In genomic region chr3L:3382489-3382879, dm6 we compare ENCODE assay signal across 1 fruit fly cellular context.
TF ChIP-seq lines count a peak whose summit lies in the region.

No protein-coding gene starts in this region.

TF ChIP-seq in whole organism, embryonic, 481 proteins besides CTCF, POLR2A, EP300 and RAD21 (continued from another document and continues in another):
- TF ChIP-seq CG30403 (GFP tag; optimal IDR thresholded peaks at IDR 0.05; lab: Kevin White, UChicago) (peak; percentile 84), fd96Cb (tag; optimal IDR thresholded peaks at IDR 0.05; lab: Kevin White, UChicago) (peak; percentile 84), H2.0 (GFP tag; IDR thresholded peaks at IDR 0.05; lab: Robert Waterston, UW) (peak; percentile 86), unpg (GFP tag; optimal IDR thresholded peaks at IDR 0.05; lab: Kevin White, UChicago) (peak; percentile 91), emc (GFP tag; optimal IDR thresholded peaks at IDR 0.05; lab: Kevin White, UChicago) (peak; percentile 41), mld (GFP tag; IDR thresholded peaks at IDR 0.05; lab: Robert Waterston, UW; ENCODE audit: partially characterized antibody) (no peak), CrebB (tag; optimal IDR thresholded peaks at IDR 0.05; lab: Kevin White, UChicago) (peak; percentile 88), CG2199 (GFP tag; IDR thresholded peaks at IDR 0.05; lab: Robert Waterston, UW) (0 out of 3 replicates have a peak, but pooled peaks have one; percentile 57), grn (GFP tag; optimal IDR thresholded peaks at IDR 0.05; lab: Kevin White, UChicago) (peak; percentile 11), CG7839 (tag; optimal IDR thresholded peaks at IDR 0.05; lab: Kevin White, UChicago) (peak; percentile 92), CG12659 (GFP tag; optimal IDR thresholded peaks at IDR 0.05; lab: Kevin White, UChicago) (peak; percentile 78), Hmr (GFP tag; optimal IDR thresholded peaks at IDR 0.05; lab: Kevin White, UChicago) (peak; percentile 85), Sin3A (optimal IDR thresholded peaks at IDR 0.05; lab: Kevin White, UChicago) (no peak), CG3838 (GFP tag; optimal IDR thresholded peaks at IDR 0.05; lab: Kevin White, UChicago) (peak; percentile 24), psq (GFP tag; optimal IDR thresholded peaks at IDR 0.05; lab: Kevin White, UChicago) (peak; percentile 41), gcm2 (GFP tag; optimal IDR thresholded peaks at IDR 0.05; lab: Kevin White, UChicago) (peak; percentile 56), CG11696 (GFP tag; IDR thresholded peaks at IDR 0.05; lab: Robert Waterston, UW) (peak; percentile 57), maf-S (GFP tag; optimal IDR thresholded peaks at IDR 0.05; lab: Kevin White, UChicago) (peak; percentile 76), Taf1 (GFP tag; IDR thresholded peaks at IDR 0.05; lab: Robert Waterston, UW) (peak; percentile 87), dpn (GFP tag; optimal IDR thresholded peaks at IDR 0.05; lab: Kevin White, UChicago) (peak; percentile 76 to 80), CG17612 (GFP tag; IDR thresholded peaks at IDR 0.05; lab: Robert Waterston, UW) (peak; percentile 64), Rx (GFP tag; IDR thresholded peaks at IDR 0.05; lab: Robert Waterston, UW) (peak; percentile 79), Nf-YA (GFP tag; IDR thresholded peaks at IDR 0.05; lab: Robert Waterston, UW) (peak; percentile 81), shn (GFP tag; optimal IDR thresholded peaks at IDR 0.05; lab: Kevin White, UChicago) (peak; percentile 8), CG4617 (GFP tag; optimal IDR thresholded peaks at IDR 0.05; lab: Kevin White, UChicago; ENCODE audit: borderline replicate concordance) (peak; percentile 40), CG14667 (GFP tag; IDR thresholded peaks at IDR 0.05; lab: Robert Waterston, UW) (peak; percentile 74), CG15011 (GFP tag; optimal IDR thresholded peaks at IDR 0.05; lab: Kevin White, UChicago) (peak; percentile 73), sens-2 (GFP tag; IDR thresholded peaks at IDR 0.05; lab: Robert Waterston, UW) (peak; percentile 83), CG31365 (tag; optimal IDR thresholded peaks at IDR 0.05; lab: Kevin White, UChicago) (peak; percentile 65), CG10366 (GFP tag; IDR thresholded peaks at IDR 0.05; lab: Robert Waterston, UW) (peak; percentile 83), Scr (GFP tag; IDR thresholded peaks at IDR 0.05; lab: Robert Waterston, UW; ENCODE audit: partially characterized antibody) (no peak), CG12769 (tag; optimal IDR thresholded peaks at IDR 0.05; lab: Kevin White, UChicago) (peak; percentile 92), CG4854 (GFP tag; optimal IDR thresholded peaks at IDR 0.05; lab: Kevin White, UChicago) (peak; percentile 86), Sry-β (GFP tag; optimal IDR thresholded peaks at IDR 0.05; lab: Kevin White, UChicago) (peak; percentile 24), Dek (tag; optimal IDR thresholded peaks at IDR 0.05; lab: Kevin White, UChicago) (peak; percentile 83), Meics (GFP tag; optimal IDR thresholded peaks at IDR 0.05; lab: Kevin White, UChicago) (peak; percentile 85), CG17385 (GFP tag; optimal IDR thresholded peaks at IDR 0.05; lab: Kevin White, UChicago) (peak; percentile 82), CG7987 (GFP tag; optimal IDR thresholded peaks at IDR 0.05; lab: Kevin White, UChicago) (peak; percentile 62), CG14965 (GFP tag; optimal IDR thresholded peaks at IDR 0.05; lab: Kevin White, UChicago; ENCODE audit: borderline replicate concordance) (peak; percentile 33), HLH4C (GFP tag; IDR thresholded peaks at IDR 0.05; lab: Robert Waterston, UW; ENCODE audit: partially characterized antibody) (no peak), Bteb2 (GFP tag; optimal IDR thresholded peaks at IDR 0.05; lab: Kevin White, UChicago) (peak; percentile 78), crol (GFP tag; IDR thresholded peaks at IDR 0.05; lab: Robert Waterston, UW) (no peak), CG18476 (GFP tag; optimal IDR thresholded peaks at IDR 0.05; lab: Kevin White, UChicago) (peak; percentile 86), tx (GFP tag; optimal IDR thresholded peaks at IDR 0.05; lab: Kevin White, UChicago) (peak; percentile 63), eyg (GFP tag; optimal IDR thresholded peaks at IDR 0.05; lab: Kevin White, UChicago) (peak; percentile 65), ssp (GFP tag; IDR thresholded peaks at IDR 0.05; lab: Robert Waterston, UW) (peak; percentile 69), fd3F (GFP tag; optimal IDR thresholded peaks at IDR 0.05; lab: Kevin White, UChicago) (peak; percentile 84), D (optimal IDR thresholded peaks at IDR 0.05; lab: Kevin White, UChicago) (no peak), D (GFP tag; optimal IDR thresholded peaks at IDR 0.05; lab: Kevin White, UChicago) (peak; percentile 79), GATAe (GFP tag; conservative IDR thresholded peaks at IDR 0.05; lab: Robert Waterston, UW) (0 out of 2 replicates have a peak, but pooled peaks have one; percentile 21), CG9437 (GFP tag; optimal IDR thresholded peaks at IDR 0.05; lab: Kevin White, UChicago) (peak; percentile 69), tgo (GFP tag; IDR thresholded peaks at IDR 0.05; lab: Robert Waterston, UW) (peak; percentile 86), CG18764 (GFP tag; optimal IDR thresholded peaks at IDR 0.05; lab: Kevin White, UChicago) (peak; percentile 79), NFAT (GFP tag; IDR thresholded peaks at IDR 0.05; lab: Robert Waterston, UW) (peak; percentile 79), CG32767 (GFP tag; IDR thresholded peaks at IDR 0.05; lab: Robert Waterston, UW) (peak; percentile 56; the same call in 1 of the 2 replicates), CG11456 (GFP tag; IDR thresholded peaks at IDR 0.05; lab: Robert Waterston, UW) (peak; percentile 81), CG10209 (GFP tag; optimal IDR thresholded peaks at IDR 0.05; lab: Kevin White, UChicago) (peak; percentile 77), CG43689 (GFP tag; IDR thresholded peaks at IDR 0.05; lab: Robert Waterston, UW) (peak; percentile 69), pum (GFP tag; optimal IDR thresholded peaks at IDR 0.05; lab: Kevin White, UChicago) (peak; percentile 69), Bdp1 (GFP tag; optimal IDR thresholded peaks at IDR 0.05; lab: Kevin White, UChicago) (peak; percentile 61), ewg (GFP tag; optimal IDR thresholded peaks at IDR 0.05; lab: Kevin White, UChicago) (peak; percentile 64), vvl (GFP tag; IDR thresholded peaks at IDR 0.05; lab: Robert Waterston, UW) (peak; percentile 95), CG10274 (GFP tag; optimal IDR thresholded peaks at IDR 0.05; lab: Kevin White, UChicago) (peak; percentile 63), tio (GFP tag; optimal IDR thresholded peaks at IDR 0.05; lab: Kevin White, UChicago) (peak; percentile 74), Atf-2 (GFP tag; optimal IDR thresholded peaks at IDR 0.05; lab: Kevin White, UChicago) (peak; percentile 70), Dbx (GFP tag; IDR thresholded peaks at IDR 0.05; lab: Robert Waterston, UW) (peak; percentile 86), ranshi (GFP tag; IDR thresholded peaks at IDR 0.05; lab: Robert Waterston, UW) (peak; percentile 81), dmrt11E (tag; optimal IDR thresholded peaks at IDR 0.05; lab: Kevin White, UChicago) (peak; percentile 92), CG11560 (tag; IDR thresholded peaks at IDR 0.05; lab: Robert Waterston, UW) (peak; percentile 39; the same call in 1 of the 3 replicates), CG8478 (optimal IDR thresholded peaks at IDR 0.05; lab: Kevin White, UChicago) (no peak), CG2889 (GFP tag; IDR thresholded peaks at IDR 0.05; lab: Robert Waterston, UW) (peak; percentile 70; the same call in 2 of the 3 replicates), CG9817 (tag; optimal IDR thresholded peaks at IDR 0.05; lab: Kevin White, UChicago) (peak; percentile 73), lov (optimal IDR thresholded peaks at IDR 0.05; lab: Kevin White, UChicago) (no peak), lov (GFP tag; IDR thresholded peaks at IDR 0.05; lab: Robert Waterston, UW) (peak; percentile 83), CoRest (tag; optimal IDR thresholded peaks at IDR 0.05; lab: Kevin White, UChicago) (peak; percentile 89), CG18619 (GFP tag; optimal IDR thresholded peaks at IDR 0.05; lab: Kevin White, UChicago) (peak; percentile 77), hth (optimal IDR thresholded peaks at IDR 0.05; lab: Kevin White, UChicago) (no peak), bigmax (GFP tag; optimal IDR thresholded peaks at IDR 0.05; lab: Kevin White, UChicago) (no peak), Atf3 (GFP tag; optimal IDR thresholded peaks at IDR 0.05; lab: Kevin White, UChicago) (peak; percentile 64), dysf (GFP tag; IDR thresholded peaks at IDR 0.05; lab: Robert Waterston, UW) (peak; percentile 88), CG2129 (GFP tag; IDR thresholded peaks at IDR 0.05; lab: Robert Waterston, UW; ENCODE audit: partially characterized antibody) (no peak), Ravus (GFP tag; IDR thresholded peaks at IDR 0.05; lab: Robert Waterston, UW) (peak; percentile 53), sob (GFP tag; IDR thresholded peaks at IDR 0.05; lab: Robert Waterston, UW) (peak; percentile 88), ac (GFP tag; optimal IDR thresholded peaks at IDR 0.05; lab: Kevin White, UChicago) (peak; percentile 45), CG18262 (tag; optimal IDR thresholded peaks at IDR 0.05; lab: Kevin White, UChicago) (peak; percentile 92), salm (tag; optimal IDR thresholded peaks at IDR 0.05; lab: Kevin White, UChicago) (peak; percentile 80), br (optimal IDR thresholded peaks at IDR 0.05; lab: Kevin White, UChicago) (no peak), CG17186 (GFP tag; optimal IDR thresholded peaks at IDR 0.05; lab: Kevin White, UChicago) (peak; percentile 4), Hr78 (GFP tag; optimal IDR thresholded peaks at IDR 0.05; lab: Kevin White, UChicago) (peak in 1 of 2 experiments; percentile 55), trh (GFP tag; optimal IDR thresholded peaks at IDR 0.05; lab: Kevin White, UChicago) (peak; percentile 71), otp (GFP tag; IDR thresholded peaks at IDR 0.05; lab: Robert Waterston, UW) (peak; percentile 87), sqz (GFP tag; optimal IDR thresholded peaks at IDR 0.05; lab: Kevin White, UChicago) (peak; percentile 65), tin (GFP tag; optimal IDR thresholded peaks at IDR 0.05; lab: Kevin White, UChicago) (peak; percentile 82), ATbp (GFP tag; optimal IDR thresholded peaks at IDR 0.05; lab: Kevin White, UChicago) (peak; percentile 87), Elba2 (GFP tag; optimal IDR thresholded peaks at IDR 0.05; lab: Kevin White, UChicago) (peak; percentile 2), toy (GFP tag; IDR thresholded peaks at IDR 0.05; lab: Robert Waterston, UW) (no peak), Dad (GFP tag; optimal IDR thresholded peaks at IDR 0.05; lab: Kevin White, UChicago) (peak; percentile 76), sim (GFP tag; IDR thresholded peaks at IDR 0.05; lab: Robert Waterston, UW) (peak; percentile 75; the same call in 1 of the 2 replicates), Camta (GFP tag; optimal IDR thresholded peaks at IDR 0.05; lab: Kevin White, UChicago) (peak; percentile 81), Neu2 (GFP tag; optimal IDR thresholded peaks at IDR 0.05; lab: Kevin White, UChicago; ENCODE audit: borderline replicate concordance) (no peak), yki (optimal IDR thresholded peaks at IDR 0.05; lab: Kevin White, UChicago) (no peak), Optix (GFP tag; IDR thresholded peaks at IDR 0.05; lab: Robert Waterston, UW) (peak; percentile 57; the same call in 1 of the 3 replicates), CG6272 (GFP tag; IDR thresholded peaks at IDR 0.05; lab: Robert Waterston, UW) (peak; percentile 58), zfh2 (GFP tag; optimal IDR thresholded peaks at IDR 0.05; lab: Kevin White, UChicago) (peak; percentile 79), run (tag; optimal IDR thresholded peaks at IDR 0.05; lab: Kevin White, UChicago) (peak; percentile 78), tap (tag; optimal IDR thresholded peaks at IDR 0.05; lab: Kevin White, UChicago) (peak; percentile 88), CG9876 (GFP tag; optimal IDR thresholded peaks at IDR 0.05; lab: Kevin White, UChicago) (peak; percentile 35), CG1529 (GFP tag; optimal IDR thresholded peaks at IDR 0.05; lab: Kevin White, UChicago) (peak; percentile 76), CG13424 (tag; optimal IDR thresholded peaks at IDR 0.05; lab: Kevin White, UChicago) (peak; percentile 86), Lpt (GFP tag; optimal IDR thresholded peaks at IDR 0.05; lab: Kevin White, UChicago) (no peak), CG17829 (tag; optimal IDR thresholded peaks at IDR 0.05; lab: Kevin White, UChicago) (peak; percentile 89), CG12236 (GFP tag; optimal IDR thresholded peaks at IDR 0.05; lab: Kevin White, UChicago) (peak; percentile 70), Med (GFP tag; lab: Kevin White, UChicago) (peak; percentile 97), insv (GFP tag; optimal IDR thresholded peaks at IDR 0.05; lab: Kevin White, UChicago) (no peak), NK7.1 (GFP tag; optimal IDR thresholded peaks at IDR 0.05; lab: Kevin White, UChicago) (peak; percentile 60), Jarid2 (GFP tag; optimal IDR thresholded peaks at IDR 0.05; lab: Kevin White, UChicago) (peak; percentile 22), en (GFP tag; optimal IDR thresholded peaks at IDR 0.05; lab: Kevin White, UChicago) (peak; percentile 73), CG32772 (GFP tag; IDR thresholded peaks at IDR 0.05; lab: Robert Waterston, UW) (peak; percentile 84), CG6813 (GFP tag; optimal IDR thresholded peaks at IDR 0.05; lab: Kevin White, UChicago) (peak; percentile 82), HmgZ (tag; optimal IDR thresholded peaks at IDR 0.05; lab: Kevin White, UChicago) (peak; percentile 89), CG7271 (tag; optimal IDR thresholded peaks at IDR 0.05; lab: Kevin White, UChicago) (peak; percentile 70), CG13287 (GFP tag; IDR thresholded peaks at IDR 0.05; lab: Robert Waterston, UW; ENCODE audit: partially characterized antibody) (no peak), CG12299 (tag; optimal IDR thresholded peaks at IDR 0.05; lab: Kevin White, UChicago) (peak; percentile 76), oc (tag; optimal IDR thresholded peaks at IDR 0.05; lab: Kevin White, UChicago) (peak; percentile 67), Dp (GFP tag; optimal IDR thresholded peaks at IDR 0.05; lab: Kevin White, UChicago) (no peak), btn (GFP tag; optimal IDR thresholded peaks at IDR 0.05; lab: Kevin White, UChicago) (peak; percentile 44), pho (GFP tag; optimal IDR thresholded peaks at IDR 0.05; lab: Kevin White, UChicago) (peak; percentile 83), CG6654 (GFP tag; optimal IDR thresholded peaks at IDR 0.05; lab: Kevin White, UChicago) (peak; percentile 62), CG12104 (GFP tag; optimal IDR thresholded peaks at IDR 0.05; lab: Kevin White, UChicago) (peak; percentile 27), prd (optimal IDR thresholded peaks at IDR 0.05; lab: Kevin White, UChicago) (no peak), prd (GFP tag; IDR thresholded peaks at IDR 0.05; lab: Robert Waterston, UW) (peak; percentile 91)
